Fruit fly (Drosophila melanogaster): ENCODE data around the gene Pebp1.

The Pebp1 gene

dm6 chr3R:22449871-22450424 lies 15.9 kb upstream of the Pebp1 start:
- no peak for TF ChIP-seq Sin3A (optimal IDR thresholded peaks at IDR 0.05)
- TF ChIP-seq ttk (optimal IDR thresholded peaks at IDR 0.05), result no peak
- TF ChIP-seq Myc (optimal IDR thresholded peaks at IDR 0.05), result no peak
- no peak for TF ChIP-seq psq (optimal IDR thresholded peaks at IDR 0.05)
- TF ChIP-seq insv (optimal IDR thresholded peaks at IDR 0.05), result no peak
- no peak for TF ChIP-seq h (optimal IDR thresholded peaks at IDR 0.05)

- no peak for TF ChIP-seq Myc (optimal IDR thresholded peaks at IDR 0.05)
- TF ChIP-seq Sin3A (optimal IDR thresholded peaks at IDR 0.05), result no peak
- no peak for TF ChIP-seq insv (optimal IDR thresholded peaks at IDR 0.05)
- no peak for TF ChIP-seq psq (optimal IDR thresholded peaks at IDR 0.05)
- TF ChIP-seq ttk (optimal IDR thresholded peaks at IDR 0.05), result no peak
- no peak for TF ChIP-seq h (optimal IDR thresholded peaks at IDR 0.05)
Observed at dm6 chr3R:22454397-22455334, 11.2 kb upstream of the Pebp1 start.

dm6 chr3R:22455335-22455985 lies 10.4 kb upstream of the Pebp1 start:
- TF ChIP-seq h (optimal IDR thresholded peaks at IDR 0.05) (no peak), Myc (optimal IDR thresholded peaks at IDR 0.05) (no peak), Sin3A (optimal IDR thresholded peaks at IDR 0.05) (no peak), ttk (optimal IDR thresholded peaks at IDR 0.05) (no peak), insv (optimal IDR thresholded peaks at IDR 0.05) (no peak), psq (optimal IDR thresholded peaks at IDR 0.05) (no peak)

dm6 chr3R:22456007-22456406 lies 9.8 kb upstream of the Pebp1 start:
- TF ChIP-seq psq (optimal IDR thresholded peaks at IDR 0.05) (no peak), h (optimal IDR thresholded peaks at IDR 0.05) (no peak), Myc (optimal IDR thresholded peaks at IDR 0.05) (no peak), ttk (optimal IDR thresholded peaks at IDR 0.05) (no peak), insv (optimal IDR thresholded peaks at IDR 0.05) (no peak), Sin3A (optimal IDR thresholded peaks at IDR 0.05) (no peak)

dm6 chr3R:22461673-22462585 lies 3.9 kb upstream of the Pebp1 start, which contains the start of the genes Rpn7 and AP-2mu:
TSS of gene Rpn7 (minus strand) at chr3R:22462054.
TSS of gene AP-2mu (plus strand) at chr3R:22462455.
- no peak for TF ChIP-seq h (optimal IDR thresholded peaks at IDR 0.05)
- no peak for TF ChIP-seq insv (optimal IDR thresholded peaks at IDR 0.05)
- TF ChIP-seq Myc (optimal IDR thresholded peaks at IDR 0.05), result no peak
- no peak for TF ChIP-seq psq (optimal IDR thresholded peaks at IDR 0.05)
- TF ChIP-seq Sin3A (optimal IDR thresholded peaks at IDR 0.05), result no peak
- no peak for TF ChIP-seq ttk (optimal IDR thresholded peaks at IDR 0.05)

dm6 chr3R:22464611-22465113 lies 1.2 kb upstream of the Pebp1 start, which contains the start of gene CG7054:
TSS of gene CG7054 (plus strand) at chr3R:22464985.
- no peak for TF ChIP-seq Sin3A (optimal IDR thresholded peaks at IDR 0.05)

- no peak for TF ChIP-seq insv (optimal IDR thresholded peaks at IDR 0.05)
- no peak for TF ChIP-seq Sin3A (optimal IDR thresholded peaks at IDR 0.05)
- no peak for TF ChIP-seq ttk (optimal IDR thresholded peaks at IDR 0.05)
- TF ChIP-seq h (optimal IDR thresholded peaks at IDR 0.05), result no peak
- TF ChIP-seq Myc (optimal IDR thresholded peaks at IDR 0.05), result no peak
- TF ChIP-seq psq (optimal IDR thresholded peaks at IDR 0.05), result no peak
Observed at dm6 chr3R:22465138-22465537, 696 bp upstream of the Pebp1 start.

- no peak for TF ChIP-seq psq (optimal IDR thresholded peaks at IDR 0.05)
- TF ChIP-seq insv (optimal IDR thresholded peaks at IDR 0.05), result no peak
- TF ChIP-seq Myc (optimal IDR thresholded peaks at IDR 0.05), result no peak
- no peak for TF ChIP-seq ttk (optimal IDR thresholded peaks at IDR 0.05)
Observed at dm6 chr3R:22467939-22468571, 2.2 kb downstream of the Pebp1 start, which contains the start of the genes CG5377 and Nrx-1. TSS of gene CG5377 (minus strand) at chr3R:22468157. TSS of gene Nrx-1 (plus strand) at chr3R:22468512.

dm6 chr3R:22468829-22469487 lies 3.1 kb downstream of the Pebp1 start:
- TF ChIP-seq psq (optimal IDR thresholded peaks at IDR 0.05) (no peak), Myc (optimal IDR thresholded peaks at IDR 0.05) (no peak), ttk (optimal IDR thresholded peaks at IDR 0.05) (no peak), Sin3A (optimal IDR thresholded peaks at IDR 0.05) (no peak), h (optimal IDR thresholded peaks at IDR 0.05) (no peak), insv (optimal IDR thresholded peaks at IDR 0.05) (no peak)

dm6 chr3R:22470064-22470463 lies 4.2 kb downstream of the Pebp1 start:
- no peak for TF ChIP-seq psq (optimal IDR thresholded peaks at IDR 0.05)
- no peak for TF ChIP-seq insv (optimal IDR thresholded peaks at IDR 0.05)
- no peak for TF ChIP-seq h (optimal IDR thresholded peaks at IDR 0.05)
- no peak for TF ChIP-seq ttk (optimal IDR thresholded peaks at IDR 0.05)

All from Kc167 (cell line).